Fruit fly (Drosophila melanogaster) whole organism: ENCODE measurements around the gene CG33688.

Experiments
- CG8478 ChIP-seq: fragments of >200 bp; optimal IDR thresholded peaks from 2 replicates; lab custom pipeline; 2018; ENCODE audit warnings: inconsistent platforms
- Dll ChIP-seq: fragments of >200 bp; optimal IDR thresholded peaks from 2 replicates; lab custom pipeline; 2017
- EcR ChIP-seq, 2 experiments: fragments of >200 bp; optimal IDR thresholded peaks; 2 replicates each; lab custom pipeline; 2017; ENCODE audit warnings: missing biosample characterization in 2 of 2, missing genetic modification characterization in 2 of 2, missing genetic modification reagents in 2 of 2
- pan ChIP-seq: fragments of >200 bp; optimal IDR thresholded peaks from 2 replicates; lab custom pipeline; 2017
- psq ChIP-seq: fragments of >200 bp; optimal IDR thresholded peaks from 2 replicates; lab custom pipeline; 2017
- usp ChIP-seq: fragments of >200 bp; optimal IDR thresholded peaks from 2 replicates; lab custom pipeline; 2017; ENCODE audit warnings: missing biosample characterization, missing genetic modification characterization, mixed read lengths

The CG33688 gene

dm6 chr3L:16159161-16160072, 39.6 kb upstream of the CG33688 start:
- TF ChIP-seq psq (lab: Kevin White, UChicago): no peak
- TF ChIP-seq CG8478: no peak
- TF ChIP-seq EcR (GFP tag; optimal IDR thresholded peaks at IDR 0.05; lab: Kevin White, UChicago): no peak
- no peak for TF ChIP-seq pan (lab: Kevin White, UChicago)
- TF ChIP-seq Dll (lab: Kevin White, UChicago): no peak
- no peak for TF ChIP-seq usp (GFP tag; lab: Kevin White, UChicago)

dm6 chr3L:16160073-16160398, 39.0 kb upstream of the CG33688 start:
- TF ChIP-seq usp (GFP tag; lab: Kevin White, UChicago) (no peak), EcR (GFP tag; optimal IDR thresholded peaks at IDR 0.05; lab: Kevin White, UChicago) (no peak), CG8478 (no peak), psq (lab: Kevin White, UChicago) (no peak), Dll (lab: Kevin White, UChicago) (no peak), pan (lab: Kevin White, UChicago) (no peak)

- TF ChIP-seq pan (lab: Kevin White, UChicago) (no peak), Dll (lab: Kevin White, UChicago) (no peak), psq (lab: Kevin White, UChicago) (no peak), EcR (GFP tag; optimal IDR thresholded peaks at IDR 0.05; lab: Kevin White, UChicago) (no peak)
Measured at dm6 chr3L:16160420-16161069, 38.5 kb upstream of the CG33688 start.

DNA sequence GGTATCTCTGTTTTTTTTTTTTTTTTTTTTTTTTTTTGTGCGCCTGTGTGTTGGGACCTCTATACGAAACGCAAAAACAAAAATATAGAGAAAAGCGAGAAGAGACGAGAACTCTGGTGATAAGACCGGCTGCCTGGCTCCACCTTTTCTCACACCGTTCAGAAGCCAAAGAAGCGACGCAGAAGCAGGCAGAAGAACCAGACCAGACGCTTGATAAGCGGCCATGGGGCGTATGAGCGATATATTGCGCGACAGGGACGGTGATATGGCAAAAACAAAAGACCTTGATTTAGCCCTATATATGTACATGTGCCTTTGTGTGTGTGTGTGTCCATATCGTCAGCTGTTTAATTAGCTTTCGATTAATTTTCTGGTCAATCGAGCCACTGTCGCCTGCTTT, 37.9 kb upstream of the CG33688 start:
- TF ChIP-seq EcR (GFP tag; optimal IDR thresholded peaks at IDR 0.05; lab: Kevin White, UChicago) (peak in 1 of 2 experiments; percentile 28), psq (lab: Kevin White, UChicago) (no peak)

dm6 chr3L:16161847-16162556, 37.0 kb upstream of the CG33688 start:
- TF ChIP-seq CG8478 (no peak), usp (GFP tag; lab: Kevin White, UChicago) (no peak), EcR (GFP tag; optimal IDR thresholded peaks at IDR 0.05; lab: Kevin White, UChicago) (peak in 1 of 2 experiments; percentile 98), Dll (lab: Kevin White, UChicago) (no peak), pan (lab: Kevin White, UChicago) (no peak)

dm6 chr3L:16164150-16165039, 34.6 kb upstream of the CG33688 start, which contains the start of gene CG5151:
Gene CG5151, minus strand, starts transcription at chr3L:16164701.
- TF ChIP-seq EcR (GFP tag; optimal IDR thresholded peaks at IDR 0.05; lab: Kevin White, UChicago): no peak
- TF ChIP-seq usp (GFP tag; lab: Kevin White, UChicago): no peak
- TF ChIP-seq psq (lab: Kevin White, UChicago): no peak
- no peak for TF ChIP-seq CG8478
- TF ChIP-seq pan (lab: Kevin White, UChicago): no peak
- no peak for TF ChIP-seq Dll (lab: Kevin White, UChicago)

DNA sequence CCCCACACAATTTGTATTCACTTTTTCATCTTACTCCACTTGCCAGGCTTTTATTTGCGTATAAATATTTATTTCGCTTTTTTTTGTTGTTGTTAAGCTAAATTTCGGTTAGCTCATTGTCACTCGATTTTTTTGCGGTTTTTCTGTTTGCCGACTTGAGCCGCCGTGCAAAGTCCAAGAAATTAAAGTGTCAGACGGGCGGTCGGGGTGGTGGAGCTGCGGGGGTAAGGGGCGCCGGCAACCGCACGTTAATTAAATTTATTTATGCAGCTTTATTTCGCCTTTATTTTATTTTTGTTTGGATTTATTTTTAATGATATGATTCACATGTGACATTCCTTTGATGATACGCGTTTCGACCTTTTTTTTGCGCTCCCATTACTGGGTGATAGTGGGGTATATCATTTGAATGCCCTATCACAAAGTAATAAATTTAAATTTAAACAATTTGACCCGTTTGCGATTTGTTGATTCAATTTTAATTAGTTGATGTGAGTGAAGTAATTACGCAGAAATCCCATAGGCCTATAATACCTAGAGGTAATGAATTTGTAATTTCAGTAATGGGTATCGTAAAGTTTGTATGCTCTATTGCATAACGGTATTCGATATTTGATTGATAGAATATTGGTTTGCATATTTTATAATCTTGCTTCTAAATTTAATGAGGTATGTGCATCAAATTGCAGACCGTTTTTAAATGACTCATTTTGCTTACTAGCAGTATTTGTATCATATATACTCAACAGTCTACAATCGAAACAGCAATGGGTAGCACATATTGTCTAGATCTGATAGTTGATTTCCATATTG, 33.5 kb upstream of the CG33688 start:
- TF ChIP-seq psq (lab: Kevin White, UChicago) (no peak), CG8478 (no peak), Dll (lab: Kevin White, UChicago) (no peak), pan (lab: Kevin White, UChicago) (no peak), usp (GFP tag; lab: Kevin White, UChicago) (no peak), EcR (GFP tag; optimal IDR thresholded peaks at IDR 0.05; lab: Kevin White, UChicago) (no peak)

- TF ChIP-seq Dll (lab: Kevin White, UChicago) (no peak), pan (lab: Kevin White, UChicago) (no peak), psq (lab: Kevin White, UChicago) (no peak), CG8478 (no peak), usp (GFP tag; lab: Kevin White, UChicago) (no peak), EcR (GFP tag; optimal IDR thresholded peaks at IDR 0.05; lab: Kevin White, UChicago) (no peak)
Measured at dm6 chr3L:16166217-16166997, 32.6 kb upstream of the CG33688 start.

DNA sequence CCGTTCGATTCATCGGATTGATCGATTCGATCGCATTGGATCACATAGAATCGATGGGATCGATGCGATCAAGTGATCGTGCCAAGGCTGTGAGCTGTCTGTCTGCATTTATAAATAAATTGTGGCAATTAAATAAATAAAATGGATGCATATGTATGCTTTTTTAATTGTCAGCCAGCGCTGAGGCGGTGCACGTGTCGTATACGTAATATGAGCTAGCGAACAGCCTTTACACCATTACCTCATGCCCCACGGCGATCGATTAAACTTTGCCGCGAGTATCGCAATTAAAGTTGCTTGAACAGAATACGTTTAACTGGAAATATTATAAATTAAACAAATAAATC, 32.0 kb upstream of the CG33688 start:
- no peak for TF ChIP-seq EcR (GFP tag; optimal IDR thresholded peaks at IDR 0.05; lab: Kevin White, UChicago)
- TF ChIP-seq CG8478: no peak
- TF ChIP-seq pan (lab: Kevin White, UChicago): no peak
- no peak for TF ChIP-seq Dll (lab: Kevin White, UChicago)
- no peak for TF ChIP-seq psq (lab: Kevin White, UChicago)
- TF ChIP-seq usp (GFP tag; lab: Kevin White, UChicago): no peak
